Fruit fly (Drosophila melanogaster) whole organism, embryonic: ENCODE measurements around the gene Sbp2.

Experiments
- Ada2b ChIP-seq: fragments of 200-800 bp; sonication (Bioruptor generic); IDR thresholded peaks from 2 replicates; pipeline ENCODE4 v1.3.6; 2022; ENCODE audit warnings: missing biosample characterization, missing genetic modification characterization
- CG10654 ChIP-seq: fragments of 200-800 bp; sonication (Bioruptor generic); optimal IDR thresholded peaks from 2 replicates; lab custom pipeline; 2016; ENCODE audit warnings: missing biosample characterization, missing genetic modification characterization
- CG11456 ChIP-seq: fragments of 200-800 bp; sonication (Bioruptor generic); IDR thresholded peaks from 3 replicates; pipeline ENCODE4 v1.3.6; 2022; ENCODE audit warnings: missing biosample characterization, missing genetic modification characterization
- CG12155 ChIP-seq: fragments of 200-800 bp; sonication (Bioruptor generic); optimal IDR thresholded peaks from 3 replicates; lab custom pipeline; 2016; ENCODE audit warnings: missing biosample characterization, missing genetic modification characterization
- CG14441 ChIP-seq: fragments of 200-800 bp; sonication (Bioruptor generic); IDR thresholded peaks from 2 replicates; pipeline ENCODE4 v1.3.6; 2022; ENCODE audit warnings: missing biosample characterization, missing genetic modification characterization
- CG14860 ChIP-seq: fragments of 200-800 bp; sonication (Bioruptor generic); IDR thresholded peaks from 3 replicates; pipeline ENCODE4 v1.3.6; 2022; ENCODE audit warnings: missing biosample characterization, missing genetic modification characterization; ENCODE audit not compliant: partially characterized antibody
- CG15269 ChIP-seq: fragments of 200-800 bp; sonication (Bioruptor generic); optimal IDR thresholded peaks from 2 replicates; lab custom pipeline; 2018; ENCODE audit warnings: missing biosample characterization, mild to moderate bottlenecking, missing genetic modification characterization, moderate library complexity
- CG17568 ChIP-seq: fragments of 200-800 bp; sonication (Bioruptor generic); optimal IDR thresholded peaks from 2 replicates; lab custom pipeline; 2018; ENCODE audit warnings: missing biosample characterization, mild to moderate bottlenecking, missing genetic modification characterization, moderate library complexity
- CG1792 ChIP-seq: fragments of 200-800 bp; sonication (Bioruptor generic); optimal IDR thresholded peaks from 2 replicates; lab custom pipeline; 2016; ENCODE audit warnings: missing biosample characterization, missing genetic modification characterization
- CG3065 ChIP-seq: fragments of 200-800 bp; sonication (Bioruptor generic); optimal IDR thresholded peaks from 2 replicates; lab custom pipeline; 2016; ENCODE audit warnings: missing biosample characterization, missing genetic modification characterization
- CG3163 ChIP-seq: fragments of 200-800 bp; sonication (Bioruptor generic); optimal IDR thresholded peaks from 3 replicates; lab custom pipeline; 2016; ENCODE audit warnings: missing biosample characterization, missing genetic modification characterization
- CG32532 ChIP-seq: fragments of 200-800 bp; sonication (Bioruptor generic); IDR thresholded peaks from 2 replicates; pipeline ENCODE4 v1.3.6; 2022; ENCODE audit warnings: missing biosample characterization, missing genetic modification characterization
- CG32772 ChIP-seq: fragments of 200-800 bp; sonication (Bioruptor generic); IDR thresholded peaks from 2 replicates; pipeline ENCODE4 v1.3.6; 2022; ENCODE audit warnings: missing biosample characterization, missing genetic modification characterization
- CG3281 ChIP-seq: fragments of 200-800 bp; sonication (Bioruptor generic); optimal IDR thresholded peaks from 3 replicates; lab custom pipeline; 2017; ENCODE audit warnings: missing biosample characterization, mild to moderate bottlenecking, missing genetic modification characterization
- CG6254 ChIP-seq: fragments of 200-800 bp; sonication (Bioruptor generic); optimal IDR thresholded peaks from 3 replicates; lab custom pipeline; 2017; ENCODE audit warnings: mild to moderate bottlenecking, missing biosample characterization, missing genetic modification reagents, missing genetic modification characterization
- CG9932 ChIP-seq: fragments of 200-800 bp; sonication (Bioruptor generic); IDR thresholded peaks from 2 replicates; pipeline ENCODE4 v1.3.6; 2022; ENCODE audit warnings: missing biosample characterization, missing genetic modification characterization
- D19B ChIP-seq: fragments of 200-800 bp; sonication (Bioruptor generic); optimal IDR thresholded peaks from 2 replicates; lab custom pipeline; 2017; ENCODE audit warnings: missing biosample characterization, mild to moderate bottlenecking, missing genetic modification characterization
- Drgx ChIP-seq: fragments of 200-800 bp; sonication (Bioruptor generic); IDR thresholded peaks from 2 replicates; pipeline ENCODE4 v1.3.6; 2022; ENCODE audit warnings: missing biosample characterization, missing genetic modification characterization
- Ets65A ChIP-seq: fragments of 200-800 bp; sonication (Bioruptor generic); peaks from one replicate; lab custom pipeline; 2016; ENCODE audit warnings: missing biosample characterization, missing genetic modification characterization
- Fer1 ChIP-seq: fragments of 200-800 bp; sonication (Bioruptor generic); optimal IDR thresholded peaks from 2 replicates; lab custom pipeline; 2017; ENCODE audit warnings: missing biosample characterization, mild to moderate bottlenecking, missing genetic modification characterization
- Fer3 ChIP-seq: fragments of 200-800 bp; sonication (Bioruptor generic); optimal IDR thresholded peaks from 2 replicates; lab custom pipeline; 2018; ENCODE audit warnings: missing biosample characterization, mild to moderate bottlenecking, missing genetic modification characterization, moderate library complexity
- HLH3B ChIP-seq: fragments of 200-800 bp; sonication (Bioruptor generic); IDR thresholded peaks from 2 replicates; pipeline ENCODE4 v1.3.6; 2022; ENCODE audit warnings: missing biosample characterization, missing genetic modification characterization
- Hand ChIP-seq: fragments of 200-800 bp; sonication (Bioruptor generic); optimal IDR thresholded peaks from 2 replicates; lab custom pipeline; 2017; ENCODE audit warnings: mild to moderate bottlenecking, missing biosample characterization, missing genetic modification reagents, missing genetic modification characterization
- Hmx ChIP-seq: fragments of 200-800 bp; sonication (Bioruptor generic); optimal IDR thresholded peaks from 2 replicates; lab custom pipeline; 2016; ENCODE audit warnings: missing biosample characterization, missing genetic modification characterization
- Lhr ChIP-seq: fragments of 200-800 bp; sonication (Bioruptor generic); optimal IDR thresholded peaks from 3 replicates; lab custom pipeline; 2017; ENCODE audit warnings: mild to moderate bottlenecking, missing biosample characterization, missing genetic modification reagents, missing genetic modification characterization
- Max ChIP-seq: fragments of 200-800 bp; sonication (Bioruptor generic); optimal IDR thresholded peaks from 2 replicates; lab custom pipeline; 2016; ENCODE audit warnings: missing biosample characterization, mild to moderate bottlenecking, missing genetic modification characterization
- Med ChIP-seq: fragments of 200-800 bp; sonication (Bioruptor generic); peaks from one replicate; lab custom pipeline; 2016; ENCODE audit warnings: missing biosample characterization, missing genetic modification characterization, mild to moderate bottlenecking, inconsistent platforms, moderate library complexity
- Meics ChIP-seq: fragments of 200-800 bp; sonication (Bioruptor generic); optimal IDR thresholded peaks from 2 replicates; lab custom pipeline; 2017; ENCODE audit warnings: missing biosample characterization, mild to moderate bottlenecking, missing genetic modification characterization
- Mrtf ChIP-seq: fragments of 200-800 bp; sonication (Bioruptor generic); IDR thresholded peaks from 3 replicates; pipeline ENCODE4 v1.3.6; 2022; ENCODE audit warnings: missing biosample characterization, missing genetic modification characterization
- NFAT ChIP-seq: fragments of 200-800 bp; sonication (Bioruptor generic); IDR thresholded peaks from 2 replicates; pipeline ENCODE4 v1.3.6; 2022; ENCODE audit warnings: missing biosample characterization, missing genetic modification characterization
- Nf-YA ChIP-seq: fragments of 200-800 bp; sonication (Bioruptor generic); IDR thresholded peaks from 2 replicates; pipeline ENCODE4 v1.3.6; 2022; ENCODE audit warnings: missing biosample characterization, missing genetic modification characterization
- PHDP ChIP-seq: fragments of 200-800 bp; sonication (Bioruptor generic); optimal IDR thresholded peaks from 3 replicates; lab custom pipeline; 2018; ENCODE audit warnings: missing biosample characterization, mild to moderate bottlenecking, missing genetic modification characterization, moderate library complexity
- Xbp1 ChIP-seq: fragments of 200-800 bp; sonication (Bioruptor generic); optimal IDR thresholded peaks from 3 replicates; lab custom pipeline; 2016; ENCODE audit warnings: missing biosample characterization, mild to moderate bottlenecking, missing genetic modification characterization
- Xrp1 ChIP-seq: fragments of 200-800 bp; sonication (Bioruptor generic); IDR thresholded peaks from 2 replicates; pipeline ENCODE4 v1.3.6; 2022; ENCODE audit warnings: missing biosample characterization, missing genetic modification characterization
- bsh ChIP-seq, 2 experiments: fragments of 200-800 bp; sonication (Bioruptor generic); optimal IDR thresholded peaks; 2 replicates each; lab custom pipeline; 2017 to 2018; ENCODE audit warnings: mild to moderate bottlenecking in 2 of 2, missing biosample characterization in 2 of 2, missing genetic modification characterization in 2 of 2, moderate library complexity in 1 of 2
- cas ChIP-seq: fragments of 200-800 bp; sonication (Bioruptor generic); IDR thresholded peaks from 2 replicates; pipeline ENCODE4 v1.3.6; 2022; ENCODE audit warnings: missing biosample characterization, missing genetic modification characterization
- chn ChIP-seq: fragments of 200-800 bp; sonication (Bioruptor generic); optimal IDR thresholded peaks from 2 replicates; lab custom pipeline; 2016; ENCODE audit warnings: missing biosample characterization, missing genetic modification characterization
- grau ChIP-seq: fragments of 200-800 bp; optimal IDR thresholded peaks from 3 replicates; lab custom pipeline; 2019; ENCODE audit warnings: missing biosample characterization, mild to moderate bottlenecking, missing genetic modification characterization, moderate library complexity
- insv ChIP-seq, 2 experiments: fragments of 200-800 bp; sonication (Bioruptor generic); optimal IDR thresholded peaks; 3 replicates each; lab custom pipeline; 2016 to 2018; ENCODE audit warnings: missing biosample characterization in 2 of 2, missing genetic modification characterization in 2 of 2
- lab ChIP-seq: fragments of 200-800 bp; sonication (Bioruptor generic); optimal IDR thresholded peaks from 3 replicates; lab custom pipeline; 2017; ENCODE audit warnings: missing biosample characterization, missing genetic modification characterization, mild to moderate bottlenecking, moderate library complexity, missing genetic modification reagents
- lmd ChIP-seq: fragments of 200-800 bp; sonication (Bioruptor generic); IDR thresholded peaks from 2 replicates; pipeline ENCODE4 v1.3.6; 2022; ENCODE audit warnings: missing biosample characterization, missing genetic modification characterization
- lola ChIP-seq, 3 experiments: fragments of >200 bp in 2 of 3; fragments of 200-800 bp in 1 of 3; sonication (Bioruptor generic) in 1 of 3; optimal IDR thresholded peaks; 2 replicates each; lab custom pipeline; 2017 to 2019; ENCODE audit warnings: missing biosample characterization in 3 of 3, missing genetic modification characterization in 3 of 3, mild to moderate bottlenecking in 1 of 3, moderate library complexity in 1 of 3
- onecut ChIP-seq: fragments of 200-800 bp; sonication (Bioruptor generic); IDR thresholded peaks from 2 replicates; pipeline ENCODE4 v1.3.6; 2022; ENCODE audit warnings: missing biosample characterization, missing genetic modification characterization
- otp ChIP-seq: fragments of 200-800 bp; sonication (Bioruptor generic); IDR thresholded peaks from 3 replicates; pipeline ENCODE4, ENCODE4 v1.3.6; 2022; ENCODE audit warnings: missing biosample characterization, missing genetic modification characterization
- ranshi ChIP-seq: fragments of 200-800 bp; sonication (Bioruptor generic); IDR thresholded peaks from 2 replicates; pipeline ENCODE4 v1.3.6; 2022; ENCODE audit warnings: missing biosample characterization, missing genetic modification characterization
- schlank ChIP-seq: fragments of 200-800 bp; sonication (Bioruptor generic); optimal IDR thresholded peaks from 2 replicates; lab custom pipeline; 2018; ENCODE audit warnings: missing biosample characterization, mild to moderate bottlenecking, missing genetic modification characterization
- slbo ChIP-seq: fragments of 200-800 bp; sonication (Bioruptor generic); IDR thresholded peaks from 2 replicates; pipeline ENCODE4 v1.3.6; 2022; ENCODE audit warnings: missing biosample characterization, missing genetic modification characterization
- tgo ChIP-seq: fragments of 200-800 bp; sonication (Bioruptor generic); IDR thresholded peaks from 3 replicates; pipeline ENCODE4 v1.3.6; 2022; ENCODE audit warnings: missing biosample characterization, missing genetic modification characterization
- trem ChIP-seq: fragments of 200-800 bp; optimal IDR thresholded peaks from 3 replicates; lab custom pipeline; 2019; ENCODE audit warnings: missing biosample characterization, mild to moderate bottlenecking, missing genetic modification characterization, moderate library complexity
- vvl ChIP-seq: fragments of 200-800 bp; sonication (Bioruptor generic); IDR thresholded peaks from 2 replicates; pipeline ENCODE4 v1.3.6; 2022; ENCODE audit warnings: missing biosample characterization, missing genetic modification characterization
- z ChIP-seq: fragments of 200-800 bp; sonication (Bioruptor generic); IDR thresholded peaks from 3 replicates; pipeline ENCODE4 v1.3.6; 2022; ENCODE audit warnings: missing biosample characterization, missing genetic modification characterization

Gene Sbp2

dm6 chr3L:8314788-8315140 is 10.8 kb downstream of the Sbp2 start (continued):
- TF ChIP-seq tgo (GFP tag; lab: Robert Waterston, UW) (peak; percentile 46; the same call in 2 of the 3 replicates), CG3281 (GFP tag; lab: Kevin White, UChicago) (peak; percentile 34), onecut (peak; percentile 44), CG32772 (GFP tag; lab: Robert Waterston, UW) (no peak), Xrp1 (GFP tag; lab: Robert Waterston, UW) (peak; percentile 30; the same call in 1 of the 2 replicates), Med (GFP tag; lab: Kevin White, UChicago) (peak; percentile 85), Lhr (GFP tag; lab: Kevin White, UChicago) (no peak), CG3065 (GFP tag; lab: Kevin White, UChicago) (no peak), D19B (GFP tag; lab: Kevin White, UChicago) (peak; percentile 96), CG3163 (GFP tag; lab: Kevin White, UChicago) (no peak), Fer3 (tag; lab: Kevin White, UChicago) (peak; percentile 21), trem (tag; lab: Kevin White, UChicago) (no peak), Ada2b (GFP tag; lab: Robert Waterston, UW) (peak; percentile 44; the same call in 1 of the 2 replicates), NFAT (GFP tag; lab: Robert Waterston, UW) (peak; percentile 69), CG12155 (GFP tag; lab: Kevin White, UChicago) (peak; percentile 2), Hand (no peak), vvl (GFP tag; lab: Robert Waterston, UW) (peak; percentile 11), slbo (GFP tag; lab: Robert Waterston, UW) (peak; percentile 57), CG15269 (tag; lab: Kevin White, UChicago) (peak; percentile 32), Max (no peak), grau (tag; lab: Kevin White, UChicago) (peak; percentile 14), CG10654 (GFP tag; lab: Kevin White, UChicago) (no peak), lmd (GFP tag; lab: Robert Waterston, UW) (peak; percentile 44), PHDP (tag; lab: Kevin White, UChicago) (peak; percentile 0), schlank (tag; lab: Kevin White, UChicago) (no peak), Xbp1 (GFP tag; lab: Kevin White, UChicago) (peak; percentile 47), chn (peak; percentile 16), Nf-YA (no peak), insv (GFP tag; optimal IDR thresholded peaks at IDR 0.05; lab: Kevin White, UChicago) (no peak), cas (GFP tag; lab: Robert Waterston, UW) (peak; percentile 29; the same call in 1 of the 2 replicates), CG14860 (GFP tag; lab: Robert Waterston, UW) (no peak), lola (GFP tag; optimal IDR thresholded peaks at IDR 0.05; lab: Kevin White, UChicago) (no peak), CG14441 (GFP tag; lab: Robert Waterston, UW) (peak; percentile 56; the same call in 1 of the 2 replicates), z (GFP tag; lab: Robert Waterston, UW) (0 out of 3 replicates have a peak, but pooled peaks have one; percentile 19), Ets65A (GFP tag; lab: Kevin White, UChicago) (no peak), CG11456 (GFP tag; lab: Robert Waterston, UW) (no peak; the same call in 2 of the 3 replicates), ranshi (0 out of 2 replicates have a peak, but pooled peaks have one; percentile 36), Meics (peak; percentile 51), CG9932 (peak; percentile 56), Drgx (peak; percentile 27; the same call in 1 of the 2 replicates), CG6254 (no peak), HLH3B (no peak), Hmx (GFP tag; lab: Kevin White, UChicago) (no peak), CG32532 (GFP tag; lab: Robert Waterston, UW) (peak; percentile 53), bsh (GFP tag; optimal IDR thresholded peaks at IDR 0.05; lab: Kevin White, UChicago) (peak in 1 of 2 experiments; percentile 16), lab (GFP tag; lab: Kevin White, UChicago) (peak; percentile 8), Mrtf (no peak), otp (GFP tag; lab: Robert Waterston, UW) (0 out of 3 replicates have a peak, but pooled peaks have one; percentile 22), CG1792 (GFP tag; lab: Kevin White, UChicago) (no peak), CG17568 (GFP tag; lab: Kevin White, UChicago) (peak; percentile 99), Fer1 (GFP tag; lab: Kevin White, UChicago) (peak; percentile 46)
